Worm (Caenorhabditis elegans): ENCODE measurements around the gene cogc-8.
A peak's percentile ranks its signal among the peaks of the same experiment; 100 is the strongest.

Gene cogc-8

ce11 chrIV:259142-259541 lies 18.9 kb downstream of the cogc-8 start, which contains the start of gene dpy-9:
Gene dpy-9 (minus strand): TSS chrIV:259204.
- TF ChIP-seq ZK546.5 (tag; optimal IDR thresholded peaks at IDR 0.05) (no peak), sma-9 (GFP tag; optimal IDR thresholded peaks at IDR 0.05) (no peak), sma-9 (tag; optimal IDR thresholded peaks at IDR 0.05) (no peak), blmp-1 (tag; optimal IDR thresholded peaks at IDR 0.05; ENCODE audit: insufficient read depth) (peak; percentile 18), lsy-2 (tag; optimal IDR thresholded peaks at IDR 0.05) (no peak)

ce11 chrIV:261607-262006 lies 21.4 kb downstream of the cogc-8 start, which contains the start of gene pqbp-1.1:
Gene pqbp-1.1 (minus strand): TSS chrIV:261683.
- TF ChIP-seq nhr-25 (tag; optimal IDR thresholded peaks at IDR 0.05) = peak; percentile 69
- TF ChIP-seq elt-3 (tag; optimal IDR thresholded peaks at IDR 0.05) = no peak
- TF ChIP-seq ama-1 (optimal IDR thresholded peaks at IDR 0.05) = no peak
- TF ChIP-seq nhr-23 (tag; optimal IDR thresholded peaks at IDR 0.05) = no peak
- TF ChIP-seq blmp-1 (tag; optimal IDR thresholded peaks at IDR 0.05; ENCODE audit: insufficient read depth) = peak; percentile 49
- TF ChIP-seq sem-4 (tag; optimal IDR thresholded peaks at IDR 0.05) = peak; percentile 17
- TF ChIP-seq sma-3 (GFP tag; optimal IDR thresholded peaks at IDR 0.05) = peak; percentile 57
- TF ChIP-seq aly-2 (tag; optimal IDR thresholded peaks at IDR 0.05) = no peak
- TF ChIP-seq alr-1 (tag; optimal IDR thresholded peaks at IDR 0.05) = no peak
- TF ChIP-seq mdl-1 (tag; optimal IDR thresholded peaks at IDR 0.05) = no peak
- TF ChIP-seq mab-5 (tag; optimal IDR thresholded peaks at IDR 0.05) = peak; percentile 37
- no peak for TF ChIP-seq peb-1 (tag; optimal IDR thresholded peaks at IDR 0.05)
- peak; percentile 93 for TF ChIP-seq unc-55 (GFP tag; optimal IDR thresholded peaks at IDR 0.05)
- TF ChIP-seq crh-2 (tag; optimal IDR thresholded peaks at IDR 0.05) = peak; percentile 66
- TF ChIP-seq lin-13 (GFP tag; optimal IDR thresholded peaks at IDR 0.05) = peak; percentile 66
- TF ChIP-seq nhr-129 (tag; optimal IDR thresholded peaks at IDR 0.05) = peak; percentile 11
- peak; percentile 67 for TF ChIP-seq nhr-21 (tag; optimal IDR thresholded peaks at IDR 0.05)
- no peak for TF ChIP-seq ztf-11 (tag; optimal IDR thresholded peaks at IDR 0.05)
- TF ChIP-seq nhr-11 (tag; optimal IDR thresholded peaks at IDR 0.05) = no peak
- no peak for TF ChIP-seq F13H6.1 (tag; optimal IDR thresholded peaks at IDR 0.05)
- no peak for TF ChIP-seq ceh-16 (tag; optimal IDR thresholded peaks at IDR 0.05)
- TF ChIP-seq fos-1 (tag; optimal IDR thresholded peaks at IDR 0.05) = peak; percentile 9
- peak; percentile 79 for TF ChIP-seq C34F6.9 (tag; optimal IDR thresholded peaks at IDR 0.05)
- TF ChIP-seq ztf-1 (GFP tag; conservative IDR thresholded peaks at IDR 0.05) = no peak
- TF ChIP-seq lsy-2 (tag; optimal IDR thresholded peaks at IDR 0.05) = peak; percentile 31 to 77
- no peak for TF ChIP-seq lin-11 (tag; optimal IDR thresholded peaks at IDR 0.05)
- TF ChIP-seq gmeb-1 (tag; optimal IDR thresholded peaks at IDR 0.05) = peak; percentile 95
- TF ChIP-seq sma-9 (GFP tag; optimal IDR thresholded peaks at IDR 0.05) = peak; percentile 37
- TF ChIP-seq sma-9 (tag; optimal IDR thresholded peaks at IDR 0.05) = no peak

DNA sequence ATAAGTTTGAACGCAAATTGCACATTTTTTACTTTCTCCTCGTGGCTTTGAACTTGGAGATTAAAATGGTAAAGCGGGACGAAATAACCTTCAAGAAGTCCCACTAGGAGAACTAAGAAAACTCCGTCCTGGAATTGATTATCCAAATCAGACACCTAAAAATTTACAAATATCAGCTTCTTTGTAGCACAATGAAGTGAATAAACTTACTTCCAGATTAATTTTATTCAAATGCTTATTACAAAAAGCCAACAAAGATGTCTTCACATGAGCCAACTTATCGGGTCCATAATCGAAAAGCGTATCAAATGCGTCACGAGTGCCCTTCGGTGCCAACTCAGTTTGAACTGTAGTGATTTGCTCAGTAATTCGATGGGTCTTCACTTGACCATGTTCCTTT lies 22.2 kb downstream of the cogc-8 start:
- TF ChIP-seq mbf-1 (tag; optimal IDR thresholded peaks at IDR 0.05) (no peak), ceh-82 (tag; optimal IDR thresholded peaks at IDR 0.05) (no peak), dmd-4 (tag; optimal IDR thresholded peaks at IDR 0.05) (no peak), ztf-4 (tag; optimal IDR thresholded peaks at IDR 0.05) (no peak), nhr-237 (tag; optimal IDR thresholded peaks at IDR 0.05) (no peak), lin-11 (tag; optimal IDR thresholded peaks at IDR 0.05) (no peak), nhr-6 (tag; optimal IDR thresholded peaks at IDR 0.05) (no peak), lsy-2 (tag; optimal IDR thresholded peaks at IDR 0.05) (no peak), sma-9 (GFP tag; optimal IDR thresholded peaks at IDR 0.05) (no peak), sma-9 (tag; optimal IDR thresholded peaks at IDR 0.05) (no peak), blmp-1 (tag; optimal IDR thresholded peaks at IDR 0.05; ENCODE audit: insufficient read depth) (no peak), sma-3 (GFP tag; optimal IDR thresholded peaks at IDR 0.05) (no peak), mab-5 (tag; optimal IDR thresholded peaks at IDR 0.05) (no peak), ztf-11 (tag; optimal IDR thresholded peaks at IDR 0.05) (no peak), unc-39 (tag; optimal IDR thresholded peaks at IDR 0.05) (no peak), nhr-10 (tag; optimal IDR thresholded peaks at IDR 0.05) (no peak), F13H6.1 (tag; optimal IDR thresholded peaks at IDR 0.05) (no peak), elt-3 (tag; optimal IDR thresholded peaks at IDR 0.05) (no peak)

DNA sequence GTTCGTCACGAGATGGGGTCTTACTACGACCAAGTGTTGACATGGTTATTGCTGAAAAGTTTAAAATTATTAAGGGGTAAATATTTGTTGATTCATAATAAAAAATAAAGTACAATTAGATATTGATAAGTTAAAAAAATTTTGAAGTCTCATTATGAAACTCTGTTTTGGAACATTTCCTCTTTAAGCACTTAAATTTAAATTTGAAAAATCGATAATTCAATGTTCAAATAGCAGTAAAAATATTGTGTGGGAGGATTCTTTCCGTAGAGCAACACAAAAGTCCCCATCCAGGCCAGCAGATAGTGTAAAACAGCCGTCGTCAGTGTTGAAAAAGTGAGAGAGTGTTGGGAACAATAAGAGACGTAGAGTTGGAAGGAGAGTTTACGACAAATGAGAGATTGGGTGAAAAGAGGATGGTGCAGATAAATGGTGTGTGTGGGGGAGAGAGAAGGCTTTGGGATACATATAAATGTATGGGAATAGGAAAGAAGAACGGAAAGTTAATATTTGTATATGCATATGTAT lies 24.0 kb downstream of the cogc-8 start, which contains the start of gene pat-6:
Gene pat-6, minus strand, starts transcription at position 51 of the 528 bp plus-strand sequence.
- TF ChIP-seq lin-13 (GFP tag; optimal IDR thresholded peaks at IDR 0.05) (peak; percentile 17), C34F6.9 (tag; optimal IDR thresholded peaks at IDR 0.05) (peak; percentile 64), mdl-1 (tag; optimal IDR thresholded peaks at IDR 0.05) (no peak), crh-2 (tag; optimal IDR thresholded peaks at IDR 0.05) (no peak), peb-1 (tag; optimal IDR thresholded peaks at IDR 0.05) (no peak), nhr-6 (tag; optimal IDR thresholded peaks at IDR 0.05) (peak; percentile 8), unc-55 (GFP tag; optimal IDR thresholded peaks at IDR 0.05) (peak; percentile 56), lsy-2 (tag; optimal IDR thresholded peaks at IDR 0.05) (peak in 1 of 2 experiments; percentile 55), F13H6.1 (tag; optimal IDR thresholded peaks at IDR 0.05) (no peak), nhr-237 (tag; optimal IDR thresholded peaks at IDR 0.05) (no peak)
